Worm (Caenorhabditis elegans): ENCODE data around the gene elo-7.

DNA sequence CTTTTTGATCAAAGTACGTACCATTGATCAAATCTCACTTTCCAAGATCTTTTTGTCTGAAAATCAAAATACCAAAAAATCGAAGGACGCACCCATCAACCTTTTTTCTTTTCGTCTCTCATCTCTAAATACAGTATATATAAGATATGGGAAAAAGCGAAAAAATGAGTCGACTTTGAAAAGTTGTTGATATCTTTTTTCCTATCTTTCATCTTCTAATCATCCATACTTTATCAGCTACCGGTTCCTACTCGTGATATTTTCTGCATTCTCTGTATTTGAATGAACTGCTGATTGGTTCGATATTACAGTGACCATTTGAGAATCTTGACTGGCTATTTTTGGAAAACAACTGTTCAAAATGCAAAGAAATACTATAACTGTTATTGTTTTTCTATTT, 12.9 kb upstream of the elo-7 start, which contains the start of gene C33A12.19:
- TF ChIP-seq ama-1 (optimal IDR thresholded peaks at IDR 0.05) = peak; percentile 12
- no peak for TF ChIP-seq ama-1 (GFP tag; optimal IDR thresholded peaks at IDR 0.05)
- TF ChIP-seq gei-17 (GFP tag; optimal IDR thresholded peaks at IDR 0.05) = no peak
- no peak for TF ChIP-seq lir-1 (GFP tag; conservative IDR thresholded peaks at IDR 0.05)
- TF ChIP-seq bed-1 (GFP tag; IDR thresholded peaks at IDR 0.05) = no peak
- no peak for TF ChIP-seq ztf-28 (GFP tag; IDR thresholded peaks at IDR 0.05)
- no peak for TF ChIP-seq Y56A3A.18 (GFP tag; IDR thresholded peaks at IDR 0.05)
- no peak for TF ChIP-seq F49E8.2 (tag; optimal IDR thresholded peaks at IDR 0.05; ENCODE audit: insufficient read depth)
- TF ChIP-seq dpl-1 (GFP tag; optimal IDR thresholded peaks at IDR 0.05) = no peak
- no peak for TF ChIP-seq lag-1 (GFP tag; IDR thresholded peaks at IDR 0.05)
- TF ChIP-seq nhr-27 (tag; optimal IDR thresholded peaks at IDR 0.05) = no peak

Measured in whole organism, young adult.